Fruit fly (Drosophila melanogaster): ENCODE data around the gene Dnaaf6.

Gene Dnaaf6

DNA sequence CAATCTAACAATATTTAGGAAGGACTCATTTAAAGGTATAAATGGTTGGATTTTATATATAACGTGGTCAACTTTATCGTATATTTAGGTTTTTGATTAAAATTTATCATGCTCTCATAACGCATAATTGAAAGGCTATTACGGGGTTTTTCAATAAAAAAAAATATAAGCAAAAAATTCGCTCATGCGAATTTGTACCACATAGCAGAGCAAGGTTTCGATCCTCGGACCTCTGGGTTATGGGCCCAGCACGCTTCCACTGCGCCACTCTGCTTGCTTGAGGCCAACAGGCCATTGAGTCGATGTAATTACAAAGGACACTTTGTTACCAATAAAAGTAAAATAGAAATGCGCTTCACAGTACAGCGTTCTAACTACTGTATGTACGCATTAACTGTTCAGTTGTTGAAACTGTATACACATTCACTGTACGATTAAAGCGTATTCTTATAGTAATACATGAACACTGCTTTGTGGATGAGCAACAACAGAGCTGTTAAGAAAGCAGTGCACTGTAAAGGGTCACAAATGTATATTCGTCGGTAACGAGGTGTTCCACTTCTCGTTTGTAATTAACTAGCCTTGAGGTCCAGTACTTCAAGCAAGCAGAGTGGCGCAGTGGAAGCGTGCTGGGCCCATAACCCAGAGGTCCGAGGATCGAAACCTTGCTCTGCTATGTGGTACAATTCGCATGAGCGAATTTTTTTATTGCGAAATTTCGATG is 10.7 kb upstream of the Dnaaf6 start (continued):
- TF ChIP-seq gro (GFP tag; optimal IDR thresholded peaks at IDR 0.05) (no peak), ssp (GFP tag; IDR thresholded peaks at IDR 0.05) (no peak), trem (tag; optimal IDR thresholded peaks at IDR 0.05) (peak; percentile 22), CG2120 (GFP tag; optimal IDR thresholded peaks at IDR 0.05) (no peak), CG12219 (GFP tag; optimal IDR thresholded peaks at IDR 0.05) (no peak), CG1024 (GFP tag; IDR thresholded peaks at IDR 0.05) (no peak), CG13296 (GFP tag; optimal IDR thresholded peaks at IDR 0.05) (no peak), CG5245 (GFP tag; optimal IDR thresholded peaks at IDR 0.05) (no peak), Dp (GFP tag; optimal IDR thresholded peaks at IDR 0.05) (no peak), cas (GFP tag; IDR thresholded peaks at IDR 0.05) (no peak), CG8944 (GFP tag; optimal IDR thresholded peaks at IDR 0.05) (no peak), CkIIα-i1 (GFP tag; IDR thresholded peaks at IDR 0.05) (no peak), emc (GFP tag; optimal IDR thresholded peaks at IDR 0.05) (no peak), grau (tag; optimal IDR thresholded peaks at IDR 0.05) (peak; percentile 57), so (GFP tag; IDR thresholded peaks at IDR 0.05) (no peak), CG2129 (GFP tag; IDR thresholded peaks at IDR 0.05; ENCODE audit: partially characterized antibody) (peak; percentile 26; the same call in 1 of the 2 replicates), CG12659 (GFP tag; optimal IDR thresholded peaks at IDR 0.05) (no peak), Sin3A (optimal IDR thresholded peaks at IDR 0.05) (no peak), HLH54F (GFP tag; optimal IDR thresholded peaks at IDR 0.05) (no peak), ara (GFP tag; IDR thresholded peaks at IDR 0.05) (no peak), jing (GFP tag; optimal IDR thresholded peaks at IDR 0.05) (no peak), CG4820 (GFP tag; optimal IDR thresholded peaks at IDR 0.05) (no peak), Tbp (GFP tag; optimal IDR thresholded peaks at IDR 0.05) (no peak), E2f1 (GFP tag; IDR thresholded peaks at IDR 0.05) (no peak), ab (GFP tag; optimal IDR thresholded peaks at IDR 0.05) (no peak), sisA (GFP tag; IDR thresholded peaks at IDR 0.05) (no peak), CG13775 (GFP tag; optimal IDR thresholded peaks at IDR 0.05) (no peak), CG18262 (tag; optimal IDR thresholded peaks at IDR 0.05) (no peak), wdn (GFP tag; IDR thresholded peaks at IDR 0.05) (no peak), gsb (GFP tag; IDR thresholded peaks at IDR 0.05) (no peak), ttk (GFP tag; IDR thresholded peaks at IDR 0.05) (no peak), TFAM (GFP tag; optimal IDR thresholded peaks at IDR 0.05) (no peak), CG4707 (GFP tag; optimal IDR thresholded peaks at IDR 0.05) (no peak), wor (GFP tag; IDR thresholded peaks at IDR 0.05) (no peak), trh (GFP tag; optimal IDR thresholded peaks at IDR 0.05) (no peak), CG17802 (tag; optimal IDR thresholded peaks at IDR 0.05) (no peak), caup (GFP tag; optimal IDR thresholded peaks at IDR 0.05; ENCODE audit: severe bottlenecking) (no peak), gcm (GFP tag; optimal IDR thresholded peaks at IDR 0.05) (no peak), CG15601 (tag; optimal IDR thresholded peaks at IDR 0.05) (no peak), insv (GFP tag; optimal IDR thresholded peaks at IDR 0.05) (no peak), dati (GFP tag; IDR thresholded peaks at IDR 0.05) (no peak), Optix (GFP tag; IDR thresholded peaks at IDR 0.05) (no peak), CG34376 (GFP tag; optimal IDR thresholded peaks at IDR 0.05) (no peak), Gug (GFP tag; IDR thresholded peaks at IDR 0.05) (no peak), gfzf (GFP tag; optimal IDR thresholded peaks at IDR 0.05) (no peak), unc-4 (GFP tag; IDR thresholded peaks at IDR 0.05; ENCODE audit: partially characterized antibody) (peak; percentile 29; the same call in 1 of the 2 replicates), tna (GFP tag; IDR thresholded peaks at IDR 0.05; ENCODE audit: partially characterized antibody) (peak; percentile 77), lov (optimal IDR thresholded peaks at IDR 0.05) (no peak), lov (GFP tag; IDR thresholded peaks at IDR 0.05) (no peak), odd (GFP tag; optimal IDR thresholded peaks at IDR 0.05) (no peak), CG9437 (GFP tag; optimal IDR thresholded peaks at IDR 0.05) (no peak)
